Worm (Caenorhabditis elegans): Measurements from ENCODE around the gene Y37D8A.6.

The Y37D8A.6 gene

ce11 chrIII:12833079-12833478, 37.0 kb downstream of the Y37D8A.6 start:
- TF ChIP-seq sptf-1 (tag; optimal IDR thresholded peaks at IDR 0.05), result no peak
- no peak for TF ChIP-seq unc-39 (tag; optimal IDR thresholded peaks at IDR 0.05)
- TF ChIP-seq nhr-12 (tag; optimal IDR thresholded peaks at IDR 0.05), result no peak
- TF ChIP-seq nhr-237 (tag; optimal IDR thresholded peaks at IDR 0.05), result no peak
- TF ChIP-seq nhr-28 (tag; optimal IDR thresholded peaks at IDR 0.05), result no peak
- no peak for TF ChIP-seq mls-2 (tag; optimal IDR thresholded peaks at IDR 0.05)
- no peak for TF ChIP-seq elt-1 (tag; optimal IDR thresholded peaks at IDR 0.05; ENCODE audit: borderline replicate concordance, insufficient read depth)

ce11 chrIII:12831696-12832095, 38.4 kb downstream of the Y37D8A.6 start:
- TF ChIP-seq unc-120 (tag; optimal IDR thresholded peaks at IDR 0.05; ENCODE audit: poor library complexity, severe bottlenecking) (no peak), lsy-2 (tag; optimal IDR thresholded peaks at IDR 0.05) (no peak), nhr-237 (tag; optimal IDR thresholded peaks at IDR 0.05) (no peak), mep-1 (tag; optimal IDR thresholded peaks at IDR 0.05) (no peak), hlh-1 (tag; optimal IDR thresholded peaks at IDR 0.05) (no peak), M03D4.4 (tag; optimal IDR thresholded peaks at IDR 0.05) (no peak), pha-4 (tag; optimal IDR thresholded peaks at IDR 0.05) (no peak), nhr-2 (tag; optimal IDR thresholded peaks at IDR 0.05) (no peak), ceh-39 (tag; optimal IDR thresholded peaks at IDR 0.05) (no peak), blmp-1 (tag; optimal IDR thresholded peaks at IDR 0.05) (no peak), elt-1 (tag; optimal IDR thresholded peaks at IDR 0.05; ENCODE audit: borderline replicate concordance, insufficient read depth) (no peak), lin-13 (tag; optimal IDR thresholded peaks at IDR 0.05) (no peak)

DNA sequence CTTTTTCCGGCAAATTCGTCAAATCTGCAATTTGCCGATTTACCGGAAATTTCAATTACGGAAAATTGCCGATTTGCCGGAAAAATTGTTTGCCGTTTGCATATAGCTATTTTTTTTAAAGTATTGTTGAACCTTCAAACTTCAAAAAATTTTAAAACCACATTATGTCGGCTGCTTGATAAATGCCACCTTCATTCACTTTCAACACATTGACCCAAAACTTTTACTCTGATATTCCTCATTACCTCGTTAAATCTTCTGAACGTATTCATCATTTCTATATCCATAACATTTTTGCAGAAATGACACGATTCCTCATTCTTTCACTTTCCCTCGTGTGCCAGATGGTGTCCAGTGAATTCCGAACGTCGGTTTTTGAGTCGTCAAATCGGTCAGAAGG, 41.0 kb downstream of the Y37D8A.6 start, which contains the start of gene Y37D8A.3:
Y37D8A.3 (plus strand) TSS at position 301 of the 400 bp plus-strand sequence.
- no peak for TF ChIP-seq ceh-43 (GFP tag; optimal IDR thresholded peaks at IDR 0.05)

ce11 chrIII:12822608-12823261, 47.4 kb downstream of the Y37D8A.6 start:
- TF ChIP-seq mep-1 (tag; optimal IDR thresholded peaks at IDR 0.05) (no peak), unc-62 (GFP tag; optimal IDR thresholded peaks at IDR 0.05) (no peak), drap-1 (GFP tag; optimal IDR thresholded peaks at IDR 0.05) (no peak), flh-1 (GFP tag; optimal IDR thresholded peaks at IDR 0.05) (no peak), ces-1 (GFP tag; optimal IDR thresholded peaks at IDR 0.05) (no peak)

ce11 chrIII:12821331-12821730, 48.8 kb downstream of the Y37D8A.6 start:
- peak; percentile 60 for TF ChIP-seq ces-1 (GFP tag; optimal IDR thresholded peaks at IDR 0.05)
- TF ChIP-seq unc-39 (tag; optimal IDR thresholded peaks at IDR 0.05), result no peak

DNA sequence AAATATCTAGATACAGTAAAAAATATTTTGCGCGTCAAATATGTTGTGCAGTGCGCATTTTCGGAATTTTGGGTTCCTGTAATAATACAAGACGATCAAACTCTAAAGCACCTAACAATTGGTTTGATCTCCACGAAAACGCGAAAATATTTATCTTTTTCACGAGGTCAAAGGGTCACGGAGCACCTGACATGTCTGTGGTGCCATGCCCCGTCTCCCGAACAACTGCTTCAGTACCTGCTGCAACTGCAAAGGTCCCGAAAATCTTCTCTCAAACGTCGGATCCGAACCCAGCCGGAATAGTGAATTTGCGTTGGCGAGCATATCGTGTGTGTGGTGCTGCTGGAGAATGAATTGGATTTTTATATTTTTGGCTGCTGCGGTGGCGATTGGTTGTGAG, 50.2 kb downstream of the Y37D8A.6 start, which contains the start of the genes Y37D8A.2 and Y37D8A.25:
Y37D8A.2 (plus strand) TSS at position 285 of the 400 bp plus-strand sequence.
Y37D8A.25 (minus strand) TSS at position 345 of the 400 bp plus-strand sequence.
- TF ChIP-seq drap-1 (GFP tag; optimal IDR thresholded peaks at IDR 0.05) (no peak), nhr-76 (tag; optimal IDR thresholded peaks at IDR 0.05) (no peak), unc-39 (tag; optimal IDR thresholded peaks at IDR 0.05) (no peak), unc-120 (tag; optimal IDR thresholded peaks at IDR 0.05; ENCODE audit: poor library complexity, severe bottlenecking) (no peak), lin-32 (GFP tag; optimal IDR thresholded peaks at IDR 0.05) (no peak), nhr-237 (tag; optimal IDR thresholded peaks at IDR 0.05) (no peak), lsy-2 (tag; optimal IDR thresholded peaks at IDR 0.05) (no peak), ceh-43 (GFP tag; optimal IDR thresholded peaks at IDR 0.05) (no peak), hlh-1 (tag; optimal IDR thresholded peaks at IDR 0.05) (peak; percentile 81)

- no peak for TF ChIP-seq lin-32 (GFP tag; optimal IDR thresholded peaks at IDR 0.05)
- TF ChIP-seq mep-1 (tag; optimal IDR thresholded peaks at IDR 0.05), result no peak
- no peak for TF ChIP-seq tbx-8 (GFP tag; optimal IDR thresholded peaks at IDR 0.05)
- no peak for TF ChIP-seq pha-4 (tag; optimal IDR thresholded peaks at IDR 0.05)
- TF ChIP-seq nhr-76 (tag; optimal IDR thresholded peaks at IDR 0.05), result no peak
- no peak for TF ChIP-seq ceh-39 (tag; optimal IDR thresholded peaks at IDR 0.05)
- no peak for TF ChIP-seq hlh-1 (tag; optimal IDR thresholded peaks at IDR 0.05)
- TF ChIP-seq ces-1 (GFP tag; optimal IDR thresholded peaks at IDR 0.05), result no peak
- no peak for TF ChIP-seq nhr-12 (tag; optimal IDR thresholded peaks at IDR 0.05)
- no peak for TF ChIP-seq cnd-1 (tag; optimal IDR thresholded peaks at IDR 0.05)
- no peak for TF ChIP-seq sptf-1 (tag; optimal IDR thresholded peaks at IDR 0.05)
- TF ChIP-seq zip-8 (tag; optimal IDR thresholded peaks at IDR 0.05), result no peak
- no peak for TF ChIP-seq ceh-43 (GFP tag; optimal IDR thresholded peaks at IDR 0.05)
- no peak for TF ChIP-seq lsy-2 (tag; optimal IDR thresholded peaks at IDR 0.05)
Measured at ce11 chrIII:12819148-12819547, 50.9 kb downstream of the Y37D8A.6 start.
